Fruit fly (Drosophila melanogaster): ENCODE data around the gene Naa30A.

The Naa30A gene

dm6 chrX:1380350-1381060 is 38.6 kb downstream of the Naa30A start, which contains the start of the genes CG3719 and CG32813 (continued):
- TF ChIP-seq E2f2 (GFP tag; IDR thresholded peaks at IDR 0.05) (peak; percentile 87), Pdp1 (GFP tag; optimal IDR thresholded peaks at IDR 0.05) (peak; percentile 15 to 19), CG8290 (GFP tag; optimal IDR thresholded peaks at IDR 0.05) (no peak), CG8290 (tag; optimal IDR thresholded peaks at IDR 0.05) (peak in 1 of 2 experiments; percentile 77), row (GFP tag; IDR thresholded peaks at IDR 0.05) (peak; percentile 53), CG12236 (GFP tag; optimal IDR thresholded peaks at IDR 0.05) (no peak), Xrp1 (GFP tag; IDR thresholded peaks at IDR 0.05) (peak; percentile 31; the same call in 1 of the 2 replicates), Stat92E (GFP tag; optimal IDR thresholded peaks at IDR 0.05) (no peak), grn (GFP tag; optimal IDR thresholded peaks at IDR 0.05) (no peak), Meics (GFP tag; optimal IDR thresholded peaks at IDR 0.05) (peak; percentile 24), Rx (GFP tag; IDR thresholded peaks at IDR 0.05) (no peak), kah (GFP tag; optimal IDR thresholded peaks at IDR 0.05) (no peak), CG12104 (GFP tag; optimal IDR thresholded peaks at IDR 0.05) (no peak), croc (GFP tag; conservative IDR thresholded peaks at IDR 0.05) (no peak), hkb (optimal IDR thresholded peaks at IDR 0.05) (no peak), hkb (GFP tag; IDR thresholded peaks at IDR 0.05) (no peak), CG18619 (GFP tag; optimal IDR thresholded peaks at IDR 0.05) (no peak), Lpt (GFP tag; optimal IDR thresholded peaks at IDR 0.05) (no peak), CG8944 (GFP tag; optimal IDR thresholded peaks at IDR 0.05) (no peak), ap (GFP tag; IDR thresholded peaks at IDR 0.05) (no peak), lov (optimal IDR thresholded peaks at IDR 0.05) (no peak), lov (GFP tag; IDR thresholded peaks at IDR 0.05) (no peak), dpn (GFP tag; optimal IDR thresholded peaks at IDR 0.05) (peak; percentile 23 to 44), tin (GFP tag; optimal IDR thresholded peaks at IDR 0.05) (peak; percentile 58), Side (GFP tag; optimal IDR thresholded peaks at IDR 0.05) (peak; percentile 52), Fer2 (tag; optimal IDR thresholded peaks at IDR 0.05) (no peak), CG14860 (GFP tag; IDR thresholded peaks at IDR 0.05; ENCODE audit: partially characterized antibody) (no peak), CG31224 (GFP tag; IDR thresholded peaks at IDR 0.05) (no peak), pzg (GFP tag; optimal IDR thresholded peaks at IDR 0.05) (peak; percentile 71), amos (GFP tag; IDR thresholded peaks at IDR 0.05; ENCODE audit: partially characterized antibody) (peak; percentile 38; the same call in 1 of the 2 replicates), bowl (GFP tag; IDR thresholded peaks at IDR 0.05) (no peak), MTF-1 (GFP tag; optimal IDR thresholded peaks at IDR 0.05; ENCODE audit: borderline replicate concordance) (no peak), Chrac-16 (GFP tag; optimal IDR thresholded peaks at IDR 0.05) (no peak), Dp (GFP tag; optimal IDR thresholded peaks at IDR 0.05) (peak; percentile 82), cad (GFP tag; optimal IDR thresholded peaks at IDR 0.05) (no peak), Atf3 (GFP tag; optimal IDR thresholded peaks at IDR 0.05) (no peak), sd (tag; optimal IDR thresholded peaks at IDR 0.05) (peak; percentile 19), ac (GFP tag; optimal IDR thresholded peaks at IDR 0.05) (no peak), Dek (tag; optimal IDR thresholded peaks at IDR 0.05) (no peak), CG13624 (GFP tag; optimal IDR thresholded peaks at IDR 0.05) (peak; percentile 57), insv (GFP tag; optimal IDR thresholded peaks at IDR 0.05) (peak in 1 of 2 experiments; percentile 86), inv (GFP tag; IDR thresholded peaks at IDR 0.05; ENCODE audit: partially characterized antibody) (peak; percentile 29; the same call in 1 of the 2 replicates), CTCF (GFP tag; optimal IDR thresholded peaks at IDR 0.05) (peak; percentile 32), mirr (GFP tag; optimal IDR thresholded peaks at IDR 0.05) (peak; percentile 10), CG30431 (GFP tag; optimal IDR thresholded peaks at IDR 0.05) (no peak), gro (GFP tag; optimal IDR thresholded peaks at IDR 0.05) (peak; percentile 32), CG30020 (tag; optimal IDR thresholded peaks at IDR 0.05) (peak; percentile 14), Abd-B (GFP tag; optimal IDR thresholded peaks at IDR 0.05) (no peak), CG2875 (GFP tag; optimal IDR thresholded peaks at IDR 0.05) (no peak), CG1603 (tag; optimal IDR thresholded peaks at IDR 0.05) (peak; percentile 72), CG6683 (GFP tag; optimal IDR thresholded peaks at IDR 0.05) (no peak)

Data from whole organism, embryonic.